Fruit fly (Drosophila melanogaster) whole organism, embryonic: Measurements from ENCODE around the gene Cpr65Au.
A peak's percentile ranks its signal among the peaks of the same experiment; 100 is the strongest.

Source experiments
- B-H2 ChIP-seq: fragments of 200-800 bp; sonication (Bioruptor generic); optimal IDR thresholded peaks from 2 replicates; lab custom pipeline; 2018; ENCODE audit warnings: missing biosample characterization, mild to moderate bottlenecking, missing genetic modification characterization
- CG11504 ChIP-seq: fragments of 200-800 bp; sonication (Bioruptor generic); optimal IDR thresholded peaks from 3 replicates; lab custom pipeline; 2019; ENCODE audit warnings: missing biosample characterization, mild to moderate bottlenecking, missing genetic modification characterization, moderate library complexity
- CG11695 ChIP-seq: fragments of 200-800 bp; sonication (Bioruptor generic); IDR thresholded peaks from 3 replicates; pipeline ENCODE4 v1.3.6; 2022; ENCODE audit warnings: missing biosample characterization, missing genetic modification characterization
- CG12155 ChIP-seq: fragments of 200-800 bp; sonication (Bioruptor generic); optimal IDR thresholded peaks from 3 replicates; lab custom pipeline; 2016; ENCODE audit warnings: missing biosample characterization, missing genetic modification characterization
- CG12659 ChIP-seq: fragments of 200-800 bp; sonication (Bioruptor generic); optimal IDR thresholded peaks from 3 replicates; lab custom pipeline; 2017; ENCODE audit warnings: mild to moderate bottlenecking, missing biosample characterization, missing genetic modification reagents, missing genetic modification characterization
- CG14965 ChIP-seq: fragments of 200-800 bp; sonication (Bioruptor generic); optimal IDR thresholded peaks from 2 replicates; lab custom pipeline; 2016; ENCODE audit warnings: missing biosample characterization, missing genetic modification characterization, borderline replicate concordance
- CG17186 ChIP-seq: fragments of 200-800 bp; sonication (Bioruptor generic); optimal IDR thresholded peaks from 3 replicates; lab custom pipeline; 2017; ENCODE audit warnings: missing biosample characterization, missing genetic modification reagents, missing genetic modification characterization
- CG17829 ChIP-seq: fragments of 200-800 bp; optimal IDR thresholded peaks from 2 replicates; lab custom pipeline; 2019; ENCODE audit warnings: missing biosample characterization, mild to moderate bottlenecking, missing genetic modification characterization, moderate library complexity
- CG18262 ChIP-seq: fragments of 200-800 bp; optimal IDR thresholded peaks from 3 replicates; lab custom pipeline; 2019; ENCODE audit warnings: missing biosample characterization, mild to moderate bottlenecking, missing genetic modification characterization, moderate library complexity
- CG18476 ChIP-seq: fragments of 200-800 bp; sonication (Bioruptor generic); optimal IDR thresholded peaks from 2 replicates; lab custom pipeline; 2016; ENCODE audit warnings: missing biosample characterization, mild to moderate bottlenecking, missing genetic modification characterization
- CG2875 ChIP-seq: fragments of 200-800 bp; sonication (Bioruptor generic); optimal IDR thresholded peaks from 2 replicates; lab custom pipeline; 2017; ENCODE audit warnings: missing biosample characterization, mild to moderate bottlenecking, missing genetic modification characterization, missing genetic modification reagents
- CG31224 ChIP-seq: fragments of 200-800 bp; sonication (Bioruptor generic); IDR thresholded peaks from 2 replicates; pipeline ENCODE4 v1.3.6; 2022; ENCODE audit warnings: missing biosample characterization, missing genetic modification characterization
- CG34224 ChIP-seq: fragments of 200-800 bp; sonication (Bioruptor generic); IDR thresholded peaks from 3 replicates; pipeline ENCODE4 v1.3.6; 2022; ENCODE audit warnings: missing biosample characterization, missing genetic modification characterization; ENCODE audit not compliant: partially characterized antibody
- CG4282 ChIP-seq: fragments of 200-800 bp; sonication (Bioruptor generic); optimal IDR thresholded peaks from 2 replicates; lab custom pipeline; 2016; ENCODE audit warnings: missing biosample characterization, missing genetic modification characterization
- CG4820 ChIP-seq: fragments of 200-800 bp; sonication (Bioruptor generic); optimal IDR thresholded peaks from 3 replicates; lab custom pipeline; 2016; ENCODE audit warnings: missing biosample characterization, missing genetic modification characterization
- CG5953 ChIP-seq: fragments of 200-800 bp; sonication (Bioruptor generic); IDR thresholded peaks from 2 replicates; pipeline ENCODE4 v1.3.6; 2022; ENCODE audit warnings: missing biosample characterization, missing genetic modification characterization
- CG6272 ChIP-seq: fragments of 200-800 bp; sonication (Bioruptor generic); IDR thresholded peaks from 2 replicates; pipeline ENCODE4 v1.3.6; 2022; ENCODE audit warnings: missing biosample characterization, missing genetic modification characterization
- CG6683 ChIP-seq: fragments of 200-800 bp; sonication (Bioruptor generic); optimal IDR thresholded peaks from 2 replicates; lab custom pipeline; 2017; ENCODE audit warnings: missing biosample characterization, mild to moderate bottlenecking, missing genetic modification characterization, missing genetic modification reagents
- CG6765 ChIP-seq: fragments of 200-800 bp; sonication (Bioruptor generic); optimal IDR thresholded peaks from 3 replicates; lab custom pipeline; 2017; ENCODE audit warnings: missing biosample characterization, mild to moderate bottlenecking, missing genetic modification characterization
- CG7357 ChIP-seq: fragments of 200-800 bp; sonication (Bioruptor generic); IDR thresholded peaks from 3 replicates; pipeline ENCODE4 v1.3.6; 2022; ENCODE audit warnings: missing biosample characterization, missing genetic modification characterization
- CG7745 ChIP-seq: fragments of 200-800 bp; sonication (Bioruptor generic); optimal IDR thresholded peaks from 2 replicates; lab custom pipeline; 2018; ENCODE audit warnings: missing biosample characterization, mild to moderate bottlenecking, missing genetic modification characterization, moderate library complexity
- CG8944 ChIP-seq: fragments of 200-800 bp; sonication (Bioruptor generic); optimal IDR thresholded peaks from 3 replicates; lab custom pipeline; 2016; ENCODE audit warnings: missing biosample characterization, missing genetic modification characterization
- CG9797 ChIP-seq: fragments of 200-800 bp; sonication (Bioruptor generic); optimal IDR thresholded peaks from 3 replicates; lab custom pipeline; 2018; ENCODE audit warnings: missing biosample characterization, mild to moderate bottlenecking, missing genetic modification characterization
- CG9876 ChIP-seq: fragments of 200-800 bp; sonication (Bioruptor generic); optimal IDR thresholded peaks from 2 replicates; lab custom pipeline; 2016; ENCODE audit warnings: missing biosample characterization, missing genetic modification characterization
- Camta ChIP-seq: fragments of 200-800 bp; sonication (Bioruptor generic); optimal IDR thresholded peaks from 2 replicates; lab custom pipeline; 2016; ENCODE audit warnings: missing biosample characterization, missing genetic modification characterization
- H15 ChIP-seq: fragments of 200-800 bp; sonication (Bioruptor generic); IDR thresholded peaks from 3 replicates; pipeline ENCODE4 v1.3.6; 2022; ENCODE audit warnings: missing biosample characterization, missing genetic modification characterization
- MTF-1 ChIP-seq: fragments of 200-800 bp; sonication (Bioruptor generic); optimal IDR thresholded peaks from 2 replicates; lab custom pipeline; 2018; ENCODE audit warnings: missing biosample characterization, mild to moderate bottlenecking, missing genetic modification characterization, borderline replicate concordance
- Med ChIP-seq: fragments of 200-800 bp; sonication (Bioruptor generic); peaks from one replicate; lab custom pipeline; 2016; ENCODE audit warnings: missing biosample characterization, missing genetic modification characterization, mild to moderate bottlenecking, inconsistent platforms, moderate library complexity
- NFAT ChIP-seq: fragments of 200-800 bp; sonication (Bioruptor generic); IDR thresholded peaks from 2 replicates; pipeline ENCODE4 v1.3.6; 2022; ENCODE audit warnings: missing biosample characterization, missing genetic modification characterization
- Rfx ChIP-seq: fragments of 200-800 bp; sonication (Bioruptor generic); IDR thresholded peaks from 2 replicates; pipeline ENCODE4 v1.3.6; 2022; ENCODE audit warnings: missing biosample characterization, missing genetic modification characterization
- Scr ChIP-seq: fragments of 200-800 bp; sonication (Bioruptor generic); IDR thresholded peaks from 2 replicates; pipeline ENCODE4 v1.3.6; 2022; ENCODE audit warnings: missing biosample characterization, missing genetic modification characterization; ENCODE audit not compliant: partially characterized antibody
- ase ChIP-seq: fragments of 200-800 bp; sonication (Bioruptor generic); IDR thresholded peaks from 3 replicates; pipeline ENCODE4 v1.3.6; 2022; ENCODE audit warnings: missing biosample characterization, missing genetic modification characterization
- corto ChIP-seq: fragments of 200-800 bp; sonication (Bioruptor generic); optimal IDR thresholded peaks from 2 replicates; lab custom pipeline; 2016; ENCODE audit warnings: missing biosample characterization, mild to moderate bottlenecking, missing genetic modification characterization, moderate library complexity
- dmrt11E ChIP-seq: fragments of 200-800 bp; sonication (Bioruptor generic); optimal IDR thresholded peaks from 3 replicates; lab custom pipeline; 2018; ENCODE audit warnings: missing biosample characterization, mild to moderate bottlenecking, missing genetic modification characterization, moderate library complexity
- esg ChIP-seq: fragments of 200-800 bp; sonication (Bioruptor generic); conservative IDR thresholded peaks from 2 replicates; pipeline ENCODE4 v1.3.6; 2022; ENCODE audit warnings: missing biosample characterization, missing genetic modification characterization
- gcm2 ChIP-seq: fragments of 200-800 bp; sonication (Bioruptor generic); optimal IDR thresholded peaks from 2 replicates; lab custom pipeline; 2016; ENCODE audit warnings: missing biosample characterization, missing genetic modification characterization
- gem ChIP-seq: fragments of 200-800 bp; sonication (Bioruptor generic); optimal IDR thresholded peaks from 2 replicates; lab custom pipeline; 2019; ENCODE audit warnings: missing biosample characterization, mild to moderate bottlenecking, missing genetic modification characterization, moderate library complexity
- grau ChIP-seq: fragments of 200-800 bp; optimal IDR thresholded peaks from 3 replicates; lab custom pipeline; 2019; ENCODE audit warnings: missing biosample characterization, mild to moderate bottlenecking, missing genetic modification characterization, moderate library complexity
- klu ChIP-seq: fragments of 200-800 bp; sonication (Bioruptor generic); IDR thresholded peaks from 2 replicates; pipeline ENCODE4 v1.3.6; 2022; ENCODE audit warnings: missing biosample characterization, missing genetic modification characterization
- lab ChIP-seq: fragments of 200-800 bp; sonication (Bioruptor generic); optimal IDR thresholded peaks from 3 replicates; lab custom pipeline; 2017; ENCODE audit warnings: missing biosample characterization, missing genetic modification characterization, mild to moderate bottlenecking, moderate library complexity, missing genetic modification reagents
- odd ChIP-seq: fragments of 200-800 bp; sonication (Bioruptor generic); optimal IDR thresholded peaks from 2 replicates; lab custom pipeline; 2017; ENCODE audit warnings: missing biosample characterization, mild to moderate bottlenecking, missing genetic modification characterization
- pfk ChIP-seq: fragments of 200-800 bp; sonication (Bioruptor generic); optimal IDR thresholded peaks from 2 replicates; lab custom pipeline; 2018; ENCODE audit warnings: missing biosample characterization, mild to moderate bottlenecking, missing genetic modification characterization, moderate library complexity
- ranshi ChIP-seq: fragments of 200-800 bp; sonication (Bioruptor generic); IDR thresholded peaks from 2 replicates; pipeline ENCODE4 v1.3.6; 2022; ENCODE audit warnings: missing biosample characterization, missing genetic modification characterization
- rib ChIP-seq: fragments of 200-800 bp; sonication (Bioruptor generic); IDR thresholded peaks from 2 replicates; pipeline ENCODE4 v1.3.6; 2022; ENCODE audit warnings: missing biosample characterization, missing genetic modification characterization
- sens ChIP-seq: fragments of 200-800 bp; sonication (Bioruptor generic); peaks from one replicate; lab custom pipeline; 2016; ENCODE audit warnings: missing biosample characterization, missing genetic modification characterization
- stc ChIP-seq: fragments of 200-800 bp; sonication (Bioruptor generic); IDR thresholded peaks from 2 replicates; pipeline ENCODE4 v1.3.6; 2022; ENCODE audit warnings: missing biosample characterization, missing genetic modification characterization
- sug ChIP-seq: fragments of 200-800 bp; optimal IDR thresholded peaks from 2 replicates; lab custom pipeline; 2019; ENCODE audit warnings: missing biosample characterization, mild to moderate bottlenecking, missing genetic modification characterization, moderate library complexity
- tio ChIP-seq: fragments of 200-800 bp; sonication (Bioruptor generic); optimal IDR thresholded peaks from 2 replicates; lab custom pipeline; 2017; ENCODE audit warnings: missing biosample characterization, missing genetic modification characterization, inconsistent platforms
- twi ChIP-seq: fragments of 200-800 bp; optimal IDR thresholded peaks from 2 replicates; lab custom pipeline; 2019; ENCODE audit warnings: missing biosample characterization, mild to moderate bottlenecking, missing genetic modification characterization, moderate library complexity
- unpg ChIP-seq: fragments of 200-800 bp; sonication (Bioruptor generic); optimal IDR thresholded peaks from 3 replicates; lab custom pipeline; 2018; ENCODE audit warnings: missing biosample characterization, mild to moderate bottlenecking, missing genetic modification characterization, moderate library complexity
- zen2 ChIP-seq: fragments of 200-800 bp; sonication (Bioruptor generic); IDR thresholded peaks from 3 replicates; pipeline ENCODE4 v1.3.6; 2022; ENCODE audit warnings: missing biosample characterization, missing genetic modification characterization; ENCODE audit not compliant: partially characterized antibody

Cpr65Au gene

DNA sequence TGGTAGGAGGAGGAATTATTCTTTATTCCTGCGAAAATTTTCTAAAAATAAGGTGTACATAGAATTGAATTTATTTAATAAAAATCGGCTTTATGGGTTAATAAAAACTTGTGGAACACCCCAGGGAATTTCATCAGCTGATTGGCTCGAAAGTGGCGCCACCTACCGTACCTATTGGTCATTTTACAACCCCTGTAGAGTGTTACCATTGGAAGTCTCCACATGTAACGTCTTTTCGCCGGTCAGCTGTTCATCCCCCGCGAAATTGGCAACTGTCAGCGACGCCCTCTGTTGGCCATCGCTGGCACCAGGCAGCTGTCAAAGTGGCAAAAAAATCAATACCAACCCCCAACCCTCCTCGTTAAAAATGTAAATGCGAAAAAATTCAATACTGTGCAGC, 49.3 kb downstream of the Cpr65Au start, which contains the start of gene CG13293 (continued):
- TF ChIP-seq CG6765 (GFP tag; lab: Kevin White, UChicago) (no peak), sens (peak; percentile 62), CG31224 (no peak), Camta (GFP tag; lab: Kevin White, UChicago) (no peak), B-H2 (no peak), pfk (GFP tag; lab: Kevin White, UChicago) (no peak), CG9876 (no peak), tio (GFP tag; lab: Kevin White, UChicago) (no peak), Rfx (GFP tag; lab: Robert Waterston, UW) (0 out of 2 replicates have a peak, but pooled peaks have one; percentile 11), gem (tag; lab: Kevin White, UChicago) (no peak), dmrt11E (tag; lab: Kevin White, UChicago) (no peak), klu (GFP tag; lab: Robert Waterston, UW) (no peak), CG9797 (GFP tag; lab: Kevin White, UChicago) (peak; percentile 2), CG34224 (no peak), Med (GFP tag; lab: Kevin White, UChicago) (peak; percentile 63), CG11695 (GFP tag; lab: Robert Waterston, UW) (no peak), esg (GFP tag; lab: Robert Waterston, UW) (no peak), CG12155 (GFP tag; lab: Kevin White, UChicago) (no peak), CG6683 (GFP tag; lab: Kevin White, UChicago) (no peak), unpg (GFP tag; lab: Kevin White, UChicago) (no peak), NFAT (0 out of 2 replicates have a peak, but pooled peaks have one; percentile 21), CG7745 (no peak), MTF-1 (GFP tag; lab: Kevin White, UChicago) (no peak), CG18262 (tag; lab: Kevin White, UChicago) (no peak), corto (GFP tag; lab: Kevin White, UChicago) (no peak), zen2 (GFP tag; lab: Robert Waterston, UW) (no peak), CG6272 (no peak), CG14965 (GFP tag; lab: Kevin White, UChicago) (no peak), CG2875 (no peak), twi (tag; lab: Kevin White, UChicago) (no peak), CG17186 (GFP tag; lab: Kevin White, UChicago) (no peak), CG8944 (GFP tag; lab: Kevin White, UChicago) (no peak), CG7357 (GFP tag; lab: Robert Waterston, UW) (0 out of 3 replicates have a peak, but pooled peaks have one; percentile 16), CG12659 (GFP tag; lab: Kevin White, UChicago) (peak; percentile 20), CG4282 (no peak), Scr (no peak), CG11504 (tag; lab: Kevin White, UChicago) (peak; percentile 12), H15 (0 out of 3 replicates have a peak, but pooled peaks have one; percentile 21), grau (no peak), sug (tag; lab: Kevin White, UChicago) (no peak), rib (GFP tag; lab: Robert Waterston, UW) (no peak), CG17829 (tag; lab: Kevin White, UChicago) (peak; percentile 5), odd (GFP tag; lab: Kevin White, UChicago) (no peak), ase (GFP tag; lab: Robert Waterston, UW) (no peak), CG18476 (peak; percentile 90), CG5953 (GFP tag; lab: Robert Waterston, UW) (no peak), lab (GFP tag; lab: Kevin White, UChicago) (peak; percentile 2), stc (no peak), gcm2 (GFP tag; lab: Kevin White, UChicago) (no peak), ranshi (no peak), CG4820 (GFP tag; lab: Kevin White, UChicago) (no peak)
